Fruit fly (Drosophila melanogaster) whole organism, prepupa: Measurements from ENCODE around the gene LeuRS.

ENCODE experiments used
- Blimp-1 ChIP-seq: fragments of 200-800 bp; sonication (Bioruptor generic); optimal IDR thresholded peaks from 3 replicates; lab custom pipeline; 2017; ENCODE audit warnings: missing biosample characterization, missing genetic modification characterization, mild to moderate bottlenecking, moderate library complexity, missing genetic modification reagents
- CG11762 ChIP-seq: fragments of 200-800 bp; sonication (Bioruptor generic); optimal IDR thresholded peaks from 3 replicates; lab custom pipeline; 2016; ENCODE audit warnings: missing biosample characterization, missing genetic modification characterization; ENCODE audit not compliant: insufficient read depth
- CG31627 ChIP-seq: fragments of 200-800 bp; sonication (Bioruptor generic); optimal IDR thresholded peaks from 3 replicates; lab custom pipeline; 2016; ENCODE audit warnings: missing biosample characterization, missing genetic modification characterization
- CG6854 ChIP-seq: fragments of 200-800 bp; sonication (Bioruptor generic); optimal IDR thresholded peaks from 2 replicates; lab custom pipeline; 2017; ENCODE audit warnings: missing biosample characterization, mild to moderate bottlenecking, missing genetic modification characterization
- Gug ChIP-seq: fragments of 200-800 bp; sonication (Bioruptor generic); IDR thresholded peaks from 2 replicates; pipeline ENCODE4 v1.3.6; 2022; ENCODE audit warnings: missing biosample characterization, missing genetic modification characterization
- Hr38 ChIP-seq: sonication (Bioruptor generic); optimal IDR thresholded peaks from 2 replicates; lab custom pipeline; 2016; ENCODE audit warnings: missing biosample characterization, missing genetic modification characterization
- Hr39 ChIP-seq: fragments of 200-800 bp; sonication (Bioruptor generic); optimal IDR thresholded peaks from 2 replicates; lab custom pipeline; 2016; ENCODE audit warnings: missing biosample characterization, missing genetic modification characterization
- Hr4 ChIP-seq: fragments of 200-800 bp; sonication (Bioruptor generic); optimal IDR thresholded peaks from 3 replicates; lab custom pipeline; 2016; ENCODE audit warnings: missing biosample characterization, missing genetic modification characterization
- Sox102F ChIP-seq: fragments of 200-800 bp; sonication (Bioruptor generic); optimal IDR thresholded peaks from 2 replicates; lab custom pipeline; 2016; ENCODE audit warnings: missing biosample characterization, mild to moderate bottlenecking, missing genetic modification characterization
- Sox14 ChIP-seq: fragments of 200-800 bp; sonication (Bioruptor generic); optimal IDR thresholded peaks from 3 replicates; lab custom pipeline; 2016; ENCODE audit warnings: missing biosample characterization, missing genetic modification characterization
- cyc ChIP-seq: fragments of 200-800 bp; sonication (Bioruptor generic); optimal IDR thresholded peaks from 3 replicates; lab custom pipeline; 2016; ENCODE audit warnings: missing biosample characterization, missing genetic modification characterization
- svp ChIP-seq: fragments of 200-800 bp; sonication (Bioruptor generic); peaks from one replicate; lab custom pipeline; 2016; ENCODE audit warnings: missing biosample characterization, missing genetic modification characterization
- vri ChIP-seq: fragments of 200-800 bp; sonication (Bioruptor generic); optimal IDR thresholded peaks from 3 replicates; lab custom pipeline; 2016; ENCODE audit warnings: missing biosample characterization, mild to moderate bottlenecking, missing genetic modification characterization

DNA sequence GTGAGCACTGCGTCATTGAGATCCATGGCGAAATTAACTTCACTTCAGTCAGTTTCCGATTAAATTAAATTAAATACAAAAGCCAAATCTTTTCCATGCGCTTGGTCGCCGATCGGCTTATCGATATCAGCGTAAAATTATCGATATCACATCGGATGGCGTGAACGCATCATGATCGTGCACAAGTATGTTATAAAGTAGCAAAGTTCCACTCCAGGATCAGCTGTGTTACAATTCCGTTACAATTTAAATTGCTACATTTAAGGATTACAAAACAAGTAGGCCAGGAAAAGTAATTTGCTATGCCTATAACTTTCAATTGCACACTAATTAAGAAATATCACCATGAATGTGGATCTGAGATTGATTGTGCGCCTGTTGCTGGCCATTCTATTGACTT, 44.6 kb downstream of the LeuRS start, which contains the start of the genes Pif1 and CG31776:
- TF ChIP-seq Blimp-1 (GFP tag; lab: Kevin White, UChicago) = no peak
- TF ChIP-seq Gug (GFP tag; lab: Robert Waterston, UW) = no peak
- TF ChIP-seq Sox14 (GFP tag; lab: Kevin White, UChicago) = no peak
- no peak for TF ChIP-seq CG31627 (GFP tag; lab: Kevin White, UChicago)
- TF ChIP-seq Hr39 (GFP tag; lab: Kevin White, UChicago) = no peak
- TF ChIP-seq svp (GFP tag; lab: Kevin White, UChicago) = no peak
- no peak for TF ChIP-seq CG6854 (GFP tag; lab: Kevin White, UChicago)
- TF ChIP-seq cyc (GFP tag; lab: Kevin White, UChicago) = no peak
- TF ChIP-seq Sox102F (GFP tag; lab: Kevin White, UChicago) = no peak
- TF ChIP-seq vri (GFP tag; lab: Kevin White, UChicago) = no peak
- TF ChIP-seq Hr38 (GFP tag; lab: Kevin White, UChicago) = no peak
- no peak for TF ChIP-seq Hr4
- no peak for TF ChIP-seq CG11762 (GFP tag; lab: Kevin White, UChicago)
